Fruit fly (Drosophila melanogaster) whole organism, pupa: Measurements from ENCODE around the gene PlexA.

Source experiments
- CG13204 ChIP-seq: fragments of 200-800 bp; sonication (Bioruptor generic); optimal IDR thresholded peaks from 2 replicates; lab custom pipeline; 2018; ENCODE audit warnings: missing biosample characterization, mild to moderate bottlenecking, missing genetic modification characterization, moderate library complexity
- CG15710 ChIP-seq: fragments of 200-800 bp; sonication (Bioruptor generic); optimal IDR thresholded peaks from 2 replicates; lab custom pipeline; 2018; ENCODE audit warnings: missing biosample characterization, mild to moderate bottlenecking, missing genetic modification characterization, moderate library complexity
- CG17806 ChIP-seq: fragments of 200-800 bp; sonication (Bioruptor generic); optimal IDR thresholded peaks from 2 replicates; lab custom pipeline; 2018; ENCODE audit warnings: missing biosample characterization, mild to moderate bottlenecking, missing genetic modification characterization, moderate library complexity
- CG32121 ChIP-seq: fragments of 200-800 bp; sonication (Bioruptor generic); IDR thresholded peaks from 2 replicates; pipeline ENCODE4 v1.3.6; 2022; ENCODE audit warnings: missing biosample characterization, missing genetic modification characterization
- CG34367 ChIP-seq: fragments of 200-800 bp; sonication (Bioruptor generic); optimal IDR thresholded peaks from 2 replicates; lab custom pipeline; 2018; ENCODE audit warnings: missing biosample characterization, mild to moderate bottlenecking, missing genetic modification characterization
- CG4496 ChIP-seq: fragments of 200-800 bp; sonication (Bioruptor generic); IDR thresholded peaks from 3 replicates; pipeline ENCODE4 v1.3.6; 2022; ENCODE audit warnings: missing biosample characterization, missing genetic modification characterization
- CG8159 ChIP-seq: fragments of 200-800 bp; sonication (Bioruptor generic); optimal IDR thresholded peaks from 3 replicates; lab custom pipeline; 2018; ENCODE audit warnings: missing biosample characterization, mild to moderate bottlenecking, missing genetic modification characterization, moderate library complexity
- CG9948 ChIP-seq: fragments of 200-800 bp; sonication (Bioruptor generic); optimal IDR thresholded peaks from 2 replicates; lab custom pipeline; 2018; ENCODE audit warnings: missing biosample characterization, mild to moderate bottlenecking, missing genetic modification characterization, moderate library complexity
- Ets98B ChIP-seq: fragments of 200-800 bp; sonication (Bioruptor generic); IDR thresholded peaks from 2 replicates; pipeline ENCODE4 v1.3.6; 2022; ENCODE audit warnings: missing biosample characterization, missing genetic modification characterization
- Pif1A ChIP-seq: fragments of 200-800 bp; sonication (Bioruptor generic); optimal IDR thresholded peaks from 3 replicates; lab custom pipeline; 2016; ENCODE audit warnings: missing biosample characterization, missing genetic modification characterization
- Pif1B ChIP-seq: fragments of 200-800 bp; sonication (Bioruptor generic); optimal IDR thresholded peaks from 3 replicates; lab custom pipeline; 2016; ENCODE audit warnings: missing biosample characterization, missing genetic modification characterization
- fd96Ca ChIP-seq: fragments of 200-800 bp; sonication (Bioruptor generic); IDR thresholded peaks from 3 replicates; pipeline ENCODE4 v1.3.6; 2022; ENCODE audit warnings: missing biosample characterization, missing genetic modification characterization
- gl ChIP-seq: fragments of 200-800 bp; sonication (Bioruptor generic); optimal IDR thresholded peaks from 2 replicates; lab custom pipeline; 2018; ENCODE audit warnings: missing biosample characterization, mild to moderate bottlenecking, missing genetic modification characterization
- rn ChIP-seq: fragments of 200-800 bp; sonication (Bioruptor generic); IDR thresholded peaks from 2 replicates; pipeline ENCODE4 v1.3.6; 2022; ENCODE audit warnings: missing biosample characterization, missing genetic modification characterization

DNA sequence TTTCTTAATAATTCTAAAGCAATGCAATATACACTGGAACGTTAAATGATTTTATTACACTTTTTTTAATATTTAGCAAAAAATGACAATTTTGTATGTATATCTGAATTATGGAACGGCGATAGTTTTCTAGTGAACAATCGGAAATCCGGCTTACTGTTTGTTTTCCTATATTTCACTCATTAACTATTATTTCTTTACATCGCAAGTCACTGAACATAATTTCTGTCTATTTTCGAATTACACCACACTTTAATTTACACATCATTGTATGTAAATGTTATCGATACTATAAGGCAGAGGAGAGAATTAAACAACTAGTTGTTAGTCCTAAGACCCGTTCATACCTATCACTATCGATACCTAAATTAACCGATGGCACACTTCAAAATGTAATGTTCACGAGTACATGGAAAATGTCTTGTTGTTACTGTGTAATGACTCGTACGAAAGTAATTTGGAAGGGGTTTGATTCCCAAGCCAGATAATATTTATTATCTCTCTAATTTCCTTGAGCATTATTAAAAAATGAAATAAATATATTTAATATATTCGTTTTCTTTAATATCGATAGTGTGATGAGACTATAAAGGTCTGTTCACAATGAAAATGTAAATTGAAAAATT, at the start of gene PlexA:
- TF ChIP-seq Pif1A (GFP tag; lab: Kevin White, UChicago) (no peak), CG15710 (tag; lab: Kevin White, UChicago) (peak; percentile 89), CG13204 (GFP tag; lab: Kevin White, UChicago) (no peak), Pif1B (GFP tag; lab: Kevin White, UChicago) (peak; percentile 9), CG8159 (tag; lab: Kevin White, UChicago) (peak; percentile 86), CG32121 (GFP tag; lab: Robert Waterston, UW) (peak; percentile 78), fd96Ca (GFP tag; lab: Robert Waterston, UW) (no peak), CG4496 (peak; percentile 94; the same call in 2 of the 3 replicates), Ets98B (GFP tag; lab: Robert Waterston, UW) (peak; percentile 86), CG34367 (tag; lab: Kevin White, UChicago) (peak; percentile 74), rn (peak; percentile 93), CG9948 (tag; lab: Kevin White, UChicago) (peak; percentile 76), gl (tag; lab: Kevin White, UChicago) (peak; percentile 49), CG17806 (tag; lab: Kevin White, UChicago) (peak; percentile 89)
